Worm (Caenorhabditis elegans) whole organism, L1 larva: Measurements from ENCODE around the gene Y45F3A.1.

Source experiments
- nhr-77 ChIP-seq: fragments of 150-350 bp; optimal IDR thresholded peaks from 2 replicates; lab custom pipeline; 2014; ENCODE audit warnings: missing biosample characterization, missing genetic modification characterization
- ztf-4 ChIP-seq: fragments of 150-350 bp; optimal IDR thresholded peaks from 2 replicates; lab custom pipeline; 2014; ENCODE audit warnings: missing biosample characterization, missing genetic modification characterization

ce11 chrIII:10518884-10519283, 42.8 kb downstream of the Y45F3A.1 start:
- no peak for TF ChIP-seq nhr-77 (tag; lab: Kevin White, UChicago)
- no peak for TF ChIP-seq ztf-4
